Fruit fly (Drosophila melanogaster) whole organism, prepupa: ENCODE data around the gene CG14321.

ENCODE experiments used
- CG11294 ChIP-seq: fragments of 200-800 bp; sonication (Bioruptor generic); IDR thresholded peaks from 2 replicates; pipeline ENCODE4 v1.3.6; 2022; ENCODE audit warnings: missing biosample characterization, missing genetic modification characterization
- CG11762 ChIP-seq: fragments of 200-800 bp; sonication (Bioruptor generic); optimal IDR thresholded peaks from 3 replicates; lab custom pipeline; 2016; ENCODE audit warnings: missing biosample characterization, missing genetic modification characterization; ENCODE audit not compliant: insufficient read depth
- CG16779 ChIP-seq: fragments of 200-800 bp; sonication (Bioruptor generic); optimal IDR thresholded peaks from 3 replicates; lab custom pipeline; 2017; ENCODE audit warnings: missing biosample characterization, mild to moderate bottlenecking, missing genetic modification characterization
- CG6808 ChIP-seq: fragments of 200-800 bp; sonication (Bioruptor generic); optimal IDR thresholded peaks from 3 replicates; lab custom pipeline; 2017; ENCODE audit warnings: missing biosample characterization, missing genetic modification characterization, mild to moderate bottlenecking, moderate library complexity, missing genetic modification reagents
- Eip75B ChIP-seq: fragments of 200-800 bp; sonication (Bioruptor generic); optimal IDR thresholded peaks from 3 replicates; lab custom pipeline; 2016; ENCODE audit warnings: missing biosample characterization, missing genetic modification characterization
- Hr4 ChIP-seq: fragments of 200-800 bp; sonication (Bioruptor generic); optimal IDR thresholded peaks from 3 replicates; lab custom pipeline; 2016; ENCODE audit warnings: missing biosample characterization, missing genetic modification characterization
- Lpt ChIP-seq: fragments of 200-800 bp; sonication (Bioruptor generic); optimal IDR thresholded peaks from 3 replicates; lab custom pipeline; 2016; ENCODE audit warnings: missing biosample characterization, missing genetic modification characterization
- fd59A ChIP-seq: fragments of 200-800 bp; sonication (Bioruptor generic); optimal IDR thresholded peaks from 2 replicates; lab custom pipeline; 2017; ENCODE audit warnings: missing biosample characterization, mild to moderate bottlenecking, missing genetic modification characterization, missing genetic modification reagents
- lz ChIP-seq: fragments of 200-800 bp; sonication (Bioruptor generic); optimal IDR thresholded peaks from 3 replicates; lab custom pipeline; 2016; ENCODE audit warnings: missing biosample characterization, missing genetic modification characterization
- pdm3 ChIP-seq: fragments of 200-800 bp; sonication (Bioruptor generic); optimal IDR thresholded peaks from 3 replicates; lab custom pipeline; 2016; ENCODE audit warnings: missing biosample characterization, missing genetic modification characterization
- salr ChIP-seq, 2 experiments: fragments of 200-800 bp; sonication (Bioruptor generic); optimal IDR thresholded peaks; 3 replicates each; lab custom pipeline; 2016 to 2018; ENCODE audit warnings: missing biosample characterization in 2 of 2, missing genetic modification characterization in 2 of 2, mild to moderate bottlenecking in 1 of 2
- svp ChIP-seq: fragments of 200-800 bp; sonication (Bioruptor generic); peaks from one replicate; lab custom pipeline; 2016; ENCODE audit warnings: missing biosample characterization, missing genetic modification characterization

dm6 chr3R:17776952-17777407 is 43.6 kb downstream of the CG14321 start:
- TF ChIP-seq CG11294 (GFP tag; lab: Robert Waterston, UW) (no peak), CG11762 (GFP tag; lab: Kevin White, UChicago) (no peak), Lpt (GFP tag; lab: Kevin White, UChicago) (no peak), pdm3 (GFP tag; lab: Kevin White, UChicago) (no peak), fd59A (GFP tag; lab: Kevin White, UChicago) (no peak), svp (peak; percentile 41), CG6808 (GFP tag; lab: Kevin White, UChicago) (no peak), lz (no peak), Hr4 (GFP tag; lab: Kevin White, UChicago) (peak; percentile 24), salr (GFP tag; optimal IDR thresholded peaks at IDR 0.05; lab: Kevin White, UChicago) (no peak), Eip75B (GFP tag; lab: Kevin White, UChicago) (no peak), CG16779 (tag; lab: Kevin White, UChicago) (no peak)
